Fruit fly (Drosophila melanogaster) whole organism, embryonic: ENCODE measurements around the gene CG15818.
A peak's percentile ranks its signal among the peaks of the same experiment; 100 is the strongest.

Experiments
- Atf6 ChIP-seq: fragments of 200-800 bp; sonication (Bioruptor generic); IDR thresholded peaks from 2 replicates; pipeline ENCODE4 v1.3.6; 2022; ENCODE audit warnings: missing biosample characterization, missing genetic modification characterization
- Blimp-1 ChIP-seq: fragments of 200-800 bp; sonication (Bioruptor generic); optimal IDR thresholded peaks from 3 replicates; lab custom pipeline; 2018; ENCODE audit warnings: missing biosample characterization, missing genetic modification characterization, mild to moderate bottlenecking, moderate library complexity, missing genetic modification reagents
- C15 ChIP-seq: fragments of 200-800 bp; sonication (Bioruptor generic); IDR thresholded peaks from 3 replicates; pipeline ENCODE4 v1.3.6; 2022; ENCODE audit warnings: missing biosample characterization, missing genetic modification characterization
- CG10209 ChIP-seq: fragments of 200-800 bp; sonication (Bioruptor generic); optimal IDR thresholded peaks from 3 replicates; lab custom pipeline; 2017; ENCODE audit warnings: missing biosample characterization, mild to moderate bottlenecking, missing genetic modification characterization, missing genetic modification reagents
- CG11093 ChIP-seq: fragments of 200-800 bp; sonication (Bioruptor generic); IDR thresholded peaks from 3 replicates; pipeline ENCODE4 v1.3.6; 2022; ENCODE audit warnings: missing biosample characterization, missing genetic modification characterization
- CG16779 ChIP-seq: fragments of 200-800 bp; sonication (Bioruptor generic); IDR thresholded peaks from 2 replicates; pipeline ENCODE4 v1.3.6; 2022; ENCODE audit warnings: missing biosample characterization, missing genetic modification characterization
- CG16813 ChIP-seq: fragments of 200-800 bp; sonication (Bioruptor generic); IDR thresholded peaks from 3 replicates; pipeline ENCODE4 v1.3.6; 2022; ENCODE audit warnings: missing biosample characterization, missing genetic modification characterization; ENCODE audit not compliant: partially characterized antibody
- CG17612 ChIP-seq: fragments of 200-800 bp; sonication (Bioruptor generic); IDR thresholded peaks from 2 replicates; pipeline ENCODE4 v1.3.6; 2022; ENCODE audit warnings: missing biosample characterization, missing genetic modification characterization
- CG2120 ChIP-seq: fragments of 200-800 bp; sonication (Bioruptor generic); optimal IDR thresholded peaks from 3 replicates; lab custom pipeline; 2016; ENCODE audit warnings: missing biosample characterization, missing genetic modification characterization
- CG3065 ChIP-seq: fragments of 200-800 bp; sonication (Bioruptor generic); optimal IDR thresholded peaks from 2 replicates; lab custom pipeline; 2016; ENCODE audit warnings: missing biosample characterization, missing genetic modification characterization
- CG31365 ChIP-seq: fragments of 200-800 bp; sonication (Bioruptor generic); optimal IDR thresholded peaks from 2 replicates; lab custom pipeline; 2018; ENCODE audit warnings: missing biosample characterization, mild to moderate bottlenecking, missing genetic modification characterization
- CG3726 ChIP-seq: fragments of 200-800 bp; sonication (Bioruptor generic); IDR thresholded peaks from 3 replicates; pipeline ENCODE4, ENCODE4 v1.3.6; 2022; ENCODE audit warnings: missing biosample characterization, missing genetic modification characterization
- CG3838 ChIP-seq: fragments of 200-800 bp; sonication (Bioruptor generic); optimal IDR thresholded peaks from 3 replicates; lab custom pipeline; 2016; ENCODE audit warnings: missing biosample characterization, missing genetic modification characterization
- CG7963 ChIP-seq: fragments of 200-800 bp; sonication (Bioruptor generic); IDR thresholded peaks from 3 replicates; pipeline ENCODE4 v1.3.6; 2022; ENCODE audit warnings: missing biosample characterization, missing genetic modification characterization; ENCODE audit not compliant: partially characterized antibody
- CG7987 ChIP-seq: fragments of 200-800 bp; sonication (Bioruptor generic); optimal IDR thresholded peaks from 2 replicates; lab custom pipeline; 2018; ENCODE audit warnings: missing biosample characterization, mild to moderate bottlenecking, missing genetic modification characterization, moderate library complexity
- CG8281 ChIP-seq: fragments of 200-800 bp; sonication (Bioruptor generic); optimal IDR thresholded peaks from 2 replicates; lab custom pipeline; 2018; ENCODE audit warnings: missing biosample characterization, mild to moderate bottlenecking, missing genetic modification characterization, moderate library complexity
- CG9932 ChIP-seq: fragments of 200-800 bp; sonication (Bioruptor generic); IDR thresholded peaks from 2 replicates; pipeline ENCODE4 v1.3.6; 2022; ENCODE audit warnings: missing biosample characterization, missing genetic modification characterization
- Deaf1 ChIP-seq: fragments of 200-800 bp; optimal IDR thresholded peaks from 3 replicates; lab custom pipeline; 2019; ENCODE audit warnings: missing biosample characterization, mild to moderate bottlenecking, missing genetic modification characterization, moderate library complexity
- Dip3 ChIP-seq: fragments of 200-800 bp; sonication (Bioruptor generic); optimal IDR thresholded peaks from 3 replicates; lab custom pipeline; 2016; ENCODE audit warnings: missing biosample characterization, missing genetic modification characterization
- E2f1 ChIP-seq: fragments of 200-800 bp; sonication (Bioruptor generic); IDR thresholded peaks from 2 replicates; pipeline ENCODE4 v1.3.6; 2022; ENCODE audit warnings: missing biosample characterization, missing genetic modification characterization
- ERR ChIP-seq: fragments of 200-800 bp; sonication (Bioruptor generic); optimal IDR thresholded peaks from 2 replicates; lab custom pipeline; 2016; ENCODE audit warnings: missing biosample characterization, missing genetic modification characterization
- HLH54F ChIP-seq: fragments of 200-800 bp; sonication (Bioruptor generic); optimal IDR thresholded peaks from 3 replicates; lab custom pipeline; 2016; ENCODE audit warnings: missing biosample characterization, missing genetic modification characterization
- Hmr ChIP-seq: fragments of 200-800 bp; sonication (Bioruptor generic); optimal IDR thresholded peaks from 3 replicates; lab custom pipeline; 2017; ENCODE audit warnings: mild to moderate bottlenecking, missing biosample characterization, missing genetic modification reagents, missing genetic modification characterization
- Hr3 ChIP-seq: fragments of 200-800 bp; sonication (Bioruptor generic); optimal IDR thresholded peaks from 3 replicates; lab custom pipeline; 2016; ENCODE audit warnings: missing biosample characterization, missing genetic modification characterization
- Mad ChIP-seq: fragments of 200-800 bp; sonication (Bioruptor generic); optimal IDR thresholded peaks from 2 replicates; lab custom pipeline; 2016; ENCODE audit warnings: missing biosample characterization, missing genetic modification characterization
- NC2α ChIP-seq: fragments of 200-800 bp; sonication (Bioruptor generic); optimal IDR thresholded peaks from 2 replicates; lab custom pipeline; 2016; ENCODE audit warnings: missing biosample characterization, missing genetic modification characterization
- NC2β ChIP-seq: fragments of 200-800 bp; sonication (Bioruptor generic); optimal IDR thresholded peaks from 2 replicates; lab custom pipeline; 2016; ENCODE audit warnings: missing biosample characterization, missing genetic modification characterization
- NK7.1 ChIP-seq: fragments of 200-800 bp; sonication (Bioruptor generic); optimal IDR thresholded peaks from 3 replicates; lab custom pipeline; 2016; ENCODE audit warnings: missing biosample characterization, missing genetic modification characterization
- Six4 ChIP-seq: fragments of 200-800 bp; sonication (Bioruptor generic); optimal IDR thresholded peaks from 2 replicates; lab custom pipeline; 2016; ENCODE audit warnings: missing biosample characterization, missing genetic modification characterization
- Sox100B ChIP-seq: fragments of 200-800 bp; sonication (Bioruptor generic); optimal IDR thresholded peaks from 3 replicates; lab custom pipeline; 2018; ENCODE audit warnings: missing biosample characterization, mild to moderate bottlenecking, missing genetic modification characterization
- abd-A ChIP-seq: fragments of 200-800 bp; sonication (Bioruptor generic); optimal IDR thresholded peaks from 3 replicates; lab custom pipeline; 2019; ENCODE audit warnings: missing biosample characterization, mild to moderate bottlenecking, missing genetic modification characterization, moderate library complexity
- ase ChIP-seq: fragments of 200-800 bp; sonication (Bioruptor generic); IDR thresholded peaks from 3 replicates; pipeline ENCODE4 v1.3.6; 2022; ENCODE audit warnings: missing biosample characterization, missing genetic modification characterization
- az2 ChIP-seq: fragments of 200-800 bp; sonication (Bioruptor generic); optimal IDR thresholded peaks from 3 replicates; lab custom pipeline; 2016; ENCODE audit warnings: missing biosample characterization, missing genetic modification characterization
- br ChIP-seq: fragments of >200 bp; optimal IDR thresholded peaks from 2 replicates; lab custom pipeline; 2017
- cas ChIP-seq: fragments of 200-800 bp; sonication (Bioruptor generic); IDR thresholded peaks from 2 replicates; pipeline ENCODE4 v1.3.6; 2022; ENCODE audit warnings: missing biosample characterization, missing genetic modification characterization
- caup ChIP-seq: fragments of 200-800 bp; sonication (Bioruptor generic); optimal IDR thresholded peaks from 3 replicates; lab custom pipeline; 2017; ENCODE audit warnings: missing biosample characterization, mild to moderate bottlenecking, missing genetic modification characterization, moderate library complexity; ENCODE audit not compliant: severe bottlenecking
- corto ChIP-seq: fragments of 200-800 bp; sonication (Bioruptor generic); optimal IDR thresholded peaks from 2 replicates; lab custom pipeline; 2016; ENCODE audit warnings: missing biosample characterization, mild to moderate bottlenecking, missing genetic modification characterization, moderate library complexity
- dmrt11E ChIP-seq: fragments of 200-800 bp; sonication (Bioruptor generic); optimal IDR thresholded peaks from 3 replicates; lab custom pipeline; 2018; ENCODE audit warnings: missing biosample characterization, mild to moderate bottlenecking, missing genetic modification characterization, moderate library complexity
- eyg ChIP-seq: fragments of 200-800 bp; sonication (Bioruptor generic); optimal IDR thresholded peaks from 3 replicates; lab custom pipeline; 2016; ENCODE audit warnings: missing biosample characterization, missing genetic modification characterization
- gem ChIP-seq: fragments of 200-800 bp; sonication (Bioruptor generic); optimal IDR thresholded peaks from 2 replicates; lab custom pipeline; 2019; ENCODE audit warnings: missing biosample characterization, mild to moderate bottlenecking, missing genetic modification characterization, moderate library complexity
- hbn ChIP-seq: fragments of 200-800 bp; sonication (Bioruptor generic); IDR thresholded peaks from 2 replicates; pipeline ENCODE4 v1.3.6; 2022; ENCODE audit warnings: missing biosample characterization, missing genetic modification characterization; ENCODE audit not compliant: partially characterized antibody
- oc ChIP-seq: fragments of 200-800 bp; sonication (Bioruptor generic); optimal IDR thresholded peaks from 2 replicates; lab custom pipeline; 2018; ENCODE audit warnings: missing biosample characterization, mild to moderate bottlenecking, missing genetic modification characterization, moderate library complexity
- sens ChIP-seq: fragments of 200-800 bp; sonication (Bioruptor generic); peaks from one replicate; lab custom pipeline; 2016; ENCODE audit warnings: missing biosample characterization, missing genetic modification characterization
- sens-2 ChIP-seq: fragments of 200-800 bp; sonication (Bioruptor generic); IDR thresholded peaks from 2 replicates; pipeline ENCODE4 v1.3.6; 2022; ENCODE audit warnings: missing biosample characterization, missing genetic modification characterization
- seq ChIP-seq: fragments of 200-800 bp; sonication (Bioruptor generic); IDR thresholded peaks from 2 replicates; pipeline ENCODE4 v1.3.6; 2022; ENCODE audit warnings: missing biosample characterization, missing genetic modification characterization
- sna ChIP-seq: fragments of 200-800 bp; sonication (Bioruptor generic); IDR thresholded peaks from 2 replicates; pipeline ENCODE4 v1.3.6; 2022; ENCODE audit warnings: missing biosample characterization, missing genetic modification characterization; ENCODE audit not compliant: partially characterized antibody
- so ChIP-seq: fragments of 200-800 bp; sonication (Bioruptor generic); IDR thresholded peaks from 3 replicates; pipeline ENCODE4 v1.3.6; 2022; ENCODE audit warnings: missing biosample characterization, missing genetic modification characterization
- stc ChIP-seq: fragments of 200-800 bp; sonication (Bioruptor generic); IDR thresholded peaks from 2 replicates; pipeline ENCODE4 v1.3.6; 2022; ENCODE audit warnings: missing biosample characterization, missing genetic modification characterization
- tna ChIP-seq: fragments of 200-800 bp; sonication (Bioruptor generic); IDR thresholded peaks from 2 replicates; pipeline ENCODE4 v1.3.6; 2022; ENCODE audit warnings: missing biosample characterization, missing genetic modification characterization; ENCODE audit not compliant: partially characterized antibody
- unpg ChIP-seq: fragments of 200-800 bp; sonication (Bioruptor generic); optimal IDR thresholded peaks from 3 replicates; lab custom pipeline; 2018; ENCODE audit warnings: missing biosample characterization, mild to moderate bottlenecking, missing genetic modification characterization, moderate library complexity
- wor ChIP-seq: fragments of 200-800 bp; sonication (Bioruptor generic); IDR thresholded peaks from 2 replicates; pipeline ENCODE4 v1.3.6; 2022; ENCODE audit warnings: missing biosample characterization, missing genetic modification characterization

CG15818 gene

dm6 chr2L:7396962-7397361 lies 13.7 kb upstream of the CG15818 start (continued):
- TF ChIP-seq unpg (peak; percentile 55), sens-2 (GFP tag; lab: Robert Waterston, UW) (no peak), tna (GFP tag; lab: Robert Waterston, UW) (no peak), oc (tag; lab: Kevin White, UChicago) (peak; percentile 41), cas (peak; percentile 66), az2 (GFP tag; lab: Kevin White, UChicago) (peak; percentile 64), eyg (GFP tag; lab: Kevin White, UChicago) (no peak), CG8281 (tag; lab: Kevin White, UChicago) (peak; percentile 10), caup (GFP tag; lab: Kevin White, UChicago) (peak; percentile 61), CG3726 (GFP tag; lab: Robert Waterston, UW) (0 out of 3 replicates have a peak, but pooled peaks have one; percentile 15), sens (GFP tag; lab: Kevin White, UChicago) (peak; percentile 92), CG10209 (GFP tag; lab: Kevin White, UChicago) (peak; percentile 64), Hmr (GFP tag; lab: Kevin White, UChicago) (peak; percentile 66), Mad (GFP tag; lab: Kevin White, UChicago) (no peak), CG7963 (no peak), Sox100B (GFP tag; lab: Kevin White, UChicago) (peak; percentile 52), Blimp-1 (GFP tag; lab: Kevin White, UChicago) (peak; percentile 68), NC2α (GFP tag; lab: Kevin White, UChicago) (no peak), wor (GFP tag; lab: Robert Waterston, UW) (peak; percentile 38; the same call in 1 of the 2 replicates), NC2β (GFP tag; lab: Kevin White, UChicago) (peak; percentile 21), Atf6 (GFP tag; lab: Robert Waterston, UW) (peak; percentile 71; the same call in 1 of the 2 replicates), HLH54F (GFP tag; lab: Kevin White, UChicago) (peak; percentile 47), Hr3 (GFP tag; lab: Kevin White, UChicago) (peak; percentile 59), gem (peak; percentile 82), CG31365 (tag; lab: Kevin White, UChicago) (peak; percentile 18), so (peak; percentile 69; the same call in 2 of the 3 replicates), NK7.1 (GFP tag; lab: Kevin White, UChicago) (peak; percentile 23), Deaf1 (tag; lab: Kevin White, UChicago) (peak; percentile 5), abd-A (peak; percentile 25), seq (peak; percentile 58), sna (GFP tag; lab: Robert Waterston, UW) (no peak), CG9932 (peak; percentile 60), hbn (GFP tag; lab: Robert Waterston, UW) (no peak), CG11093 (peak; percentile 53; the same call in 1 of the 3 replicates), ERR (no peak), Six4 (GFP tag; lab: Kevin White, UChicago) (peak; percentile 38), dmrt11E (tag; lab: Kevin White, UChicago) (peak; percentile 15), CG3065 (GFP tag; lab: Kevin White, UChicago) (no peak), Dip3 (peak; percentile 19), CG3838 (GFP tag; lab: Kevin White, UChicago) (no peak), stc (GFP tag; lab: Robert Waterston, UW) (peak; percentile 67), CG17612 (GFP tag; lab: Robert Waterston, UW) (peak; percentile 56), br (lab: Kevin White, UChicago) (no peak), C15 (GFP tag; lab: Robert Waterston, UW) (peak; percentile 30; the same call in 1 of the 3 replicates), CG7987 (GFP tag; lab: Kevin White, UChicago) (peak; percentile 35), CG16779 (GFP tag; lab: Robert Waterston, UW) (no peak), E2f1 (GFP tag; lab: Robert Waterston, UW) (peak; percentile 81), corto (GFP tag; lab: Kevin White, UChicago) (no peak), ase (GFP tag; lab: Robert Waterston, UW) (peak; percentile 73; the same call in 1 of the 3 replicates), CG16813 (GFP tag; lab: Robert Waterston, UW) (no peak), CG2120 (peak; percentile 79)
